Worm (Caenorhabditis elegans): ENCODE results near the gene F55F3.4.

ce11 chrX:13768562-13768961 lies 16.8 kb upstream of the F55F3.4 start:
- TF ChIP-seq dao-5 (tag; optimal IDR thresholded peaks at IDR 0.05): no peak
- no peak for TF ChIP-seq W03F9.2 (tag; optimal IDR thresholded peaks at IDR 0.05)

Data from whole organism, L4/young adult.